Worm (Caenorhabditis elegans): Measurements from ENCODE around the gene comt-3.

The comt-3 gene

ce11 chrV:2110368-2110767 lies 53.0 kb downstream of the comt-3 start, which contains the start of gene F22F7.3:
TSS of gene F22F7.3 (plus strand) at chrV:2110668.
- TF ChIP-seq eyg-1 (tag; optimal IDR thresholded peaks at IDR 0.05) = no peak
- TF ChIP-seq K09A11.1 (tag; optimal IDR thresholded peaks at IDR 0.05; ENCODE audit: insufficient read depth) = no peak
- no peak for TF ChIP-seq ztf-16 (tag; optimal IDR thresholded peaks at IDR 0.05)
- TF ChIP-seq ahr-1 (tag; optimal IDR thresholded peaks at IDR 0.05) = no peak
- no peak for TF ChIP-seq che-1 (tag; optimal IDR thresholded peaks at IDR 0.05)

Measured in whole organism, late embryonic.